Fruit fly (Drosophila melanogaster) whole organism, embryonic: ENCODE measurements around the gene NijB.

Experiments used
- ATbp ChIP-seq: fragments of 200-800 bp; sonication (Bioruptor generic); optimal IDR thresholded peaks from 2 replicates; lab custom pipeline; 2017; ENCODE audit warnings: missing biosample characterization, mild to moderate bottlenecking, missing genetic modification characterization, missing genetic modification reagents
- CG10321 ChIP-seq: fragments of 200-800 bp; sonication (Bioruptor generic); IDR thresholded peaks from 2 replicates; pipeline ENCODE4 v1.3.6; 2022; ENCODE audit warnings: missing biosample characterization, missing genetic modification characterization
- CG12299 ChIP-seq: fragments of 200-800 bp; sonication (Bioruptor generic); optimal IDR thresholded peaks from 2 replicates; lab custom pipeline; 2018; ENCODE audit warnings: missing biosample characterization, mild to moderate bottlenecking, missing genetic modification characterization
- CG1233 ChIP-seq: fragments of 200-800 bp; sonication (Bioruptor generic); optimal IDR thresholded peaks from 4 replicates; lab custom pipeline; 2018; ENCODE audit warnings: missing biosample characterization, mild to moderate bottlenecking, missing genetic modification characterization
- CG12659 ChIP-seq: fragments of 200-800 bp; sonication (Bioruptor generic); optimal IDR thresholded peaks from 3 replicates; lab custom pipeline; 2017; ENCODE audit warnings: mild to moderate bottlenecking, missing biosample characterization, missing genetic modification reagents, missing genetic modification characterization
- CG14050 ChIP-seq: fragments of 200-800 bp; sonication (Bioruptor generic); IDR thresholded peaks from 3 replicates; pipeline ENCODE4 v1.3.6; 2022; ENCODE audit warnings: missing biosample characterization, missing genetic modification characterization
- CG15601 ChIP-seq: fragments of 200-800 bp; sonication (Bioruptor generic); optimal IDR thresholded peaks from 3 replicates; lab custom pipeline; 2019; ENCODE audit warnings: missing biosample characterization, mild to moderate bottlenecking, missing genetic modification characterization, moderate library complexity
- CG1647 ChIP-seq: fragments of 200-800 bp; sonication (Bioruptor generic); optimal IDR thresholded peaks from 3 replicates; lab custom pipeline; 2016; ENCODE audit warnings: missing biosample characterization, missing genetic modification characterization
- CG18764 ChIP-seq: fragments of 200-800 bp; sonication (Bioruptor generic); optimal IDR thresholded peaks from 3 replicates; lab custom pipeline; 2016; ENCODE audit warnings: missing biosample characterization, missing genetic modification characterization
- CG32772 ChIP-seq: fragments of 200-800 bp; sonication (Bioruptor generic); IDR thresholded peaks from 2 replicates; pipeline ENCODE4 v1.3.6; 2022; ENCODE audit warnings: missing biosample characterization, missing genetic modification characterization
- CG4820 ChIP-seq: fragments of 200-800 bp; sonication (Bioruptor generic); optimal IDR thresholded peaks from 3 replicates; lab custom pipeline; 2016; ENCODE audit warnings: missing biosample characterization, missing genetic modification characterization
- CG6654 ChIP-seq: fragments of 200-800 bp; sonication (Bioruptor generic); optimal IDR thresholded peaks from 2 replicates; lab custom pipeline; 2017; ENCODE audit warnings: missing biosample characterization, mild to moderate bottlenecking, missing genetic modification characterization
- CG6791 ChIP-seq: fragments of 200-800 bp; sonication (Bioruptor generic); IDR thresholded peaks from 3 replicates; pipeline ENCODE4 v1.3.6; 2022; ENCODE audit warnings: missing biosample characterization, missing genetic modification characterization; ENCODE audit not compliant: partially characterized antibody
- CG6813 ChIP-seq: fragments of 200-800 bp; sonication (Bioruptor generic); optimal IDR thresholded peaks from 2 replicates; lab custom pipeline; 2017; ENCODE audit warnings: missing biosample characterization, missing genetic modification characterization, mild to moderate bottlenecking, moderate library complexity, missing genetic modification reagents
- CG9215 ChIP-seq: fragments of 200-800 bp; sonication (Bioruptor generic); IDR thresholded peaks from 2 replicates; pipeline ENCODE4 v1.3.6; 2022; ENCODE audit warnings: missing biosample characterization, missing genetic modification characterization
- CG9727 ChIP-seq: fragments of 200-800 bp; sonication (Bioruptor generic); optimal IDR thresholded peaks from 3 replicates; lab custom pipeline; 2017; ENCODE audit warnings: missing biosample characterization, mild to moderate bottlenecking, missing genetic modification characterization
- CG9932 ChIP-seq: fragments of 200-800 bp; sonication (Bioruptor generic); IDR thresholded peaks from 2 replicates; pipeline ENCODE4 v1.3.6; 2022; ENCODE audit warnings: missing biosample characterization, missing genetic modification characterization
- Doc2 ChIP-seq: fragments of 200-800 bp; sonication (Bioruptor generic); IDR thresholded peaks from 2 replicates; pipeline ENCODE4 v1.3.6; 2022; ENCODE audit warnings: missing biosample characterization, missing genetic modification characterization
- HLH3B ChIP-seq: fragments of 200-800 bp; sonication (Bioruptor generic); IDR thresholded peaks from 2 replicates; pipeline ENCODE4 v1.3.6; 2022; ENCODE audit warnings: missing biosample characterization, missing genetic modification characterization
- Lpt ChIP-seq: fragments of >200 bp; optimal IDR thresholded peaks from 2 replicates; lab custom pipeline; 2018; ENCODE audit warnings: missing biosample characterization, missing genetic modification characterization
- Mad ChIP-seq: fragments of 200-800 bp; sonication (Bioruptor generic); optimal IDR thresholded peaks from 2 replicates; lab custom pipeline; 2016; ENCODE audit warnings: missing biosample characterization, missing genetic modification characterization
- Med ChIP-seq: fragments of 200-800 bp; sonication (Bioruptor generic); peaks from one replicate; lab custom pipeline; 2016; ENCODE audit warnings: missing biosample characterization, missing genetic modification characterization, mild to moderate bottlenecking, inconsistent platforms, moderate library complexity
- NC2β ChIP-seq: fragments of 200-800 bp; sonication (Bioruptor generic); optimal IDR thresholded peaks from 2 replicates; lab custom pipeline; 2016; ENCODE audit warnings: missing biosample characterization, missing genetic modification characterization
- Opbp ChIP-seq: fragments of 200-800 bp; sonication (Bioruptor generic); IDR thresholded peaks from 3 replicates; pipeline ENCODE4 v1.3.6; 2022; ENCODE audit warnings: missing biosample characterization, missing genetic modification characterization; ENCODE audit not compliant: partially characterized antibody
- Optix ChIP-seq: fragments of 200-800 bp; sonication (Bioruptor generic); IDR thresholded peaks from 3 replicates; pipeline ENCODE4 v1.3.6; 2022; ENCODE audit warnings: missing biosample characterization, missing genetic modification characterization
- Poxn ChIP-seq: fragments of 200-800 bp; sonication (Bioruptor generic); IDR thresholded peaks from 2 replicates; pipeline ENCODE4 v1.3.6; 2022; ENCODE audit warnings: missing biosample characterization, missing genetic modification characterization
- Spps ChIP-seq: fragments of 200-800 bp; sonication (Bioruptor generic); optimal IDR thresholded peaks from 2 replicates; lab custom pipeline; 2018; ENCODE audit warnings: missing biosample characterization, mild to moderate bottlenecking, missing genetic modification characterization
- Tbp ChIP-seq: fragments of >200 bp; optimal IDR thresholded peaks from 2 replicates; lab custom pipeline; 2018; ENCODE audit warnings: missing biosample characterization, missing genetic modification characterization
- Trl ChIP-seq, 3 experiments: fragments of >200 bp in 2 of 3; fragments of 200-800 bp in 1 of 3; sonication (Bioruptor generic) in 1 of 3; optimal IDR thresholded peaks; 2 replicates in 1 of 3; 3 replicates in 2 of 3; lab custom pipeline; 2016 to 2017; ENCODE audit warnings: missing biosample characterization in 1 of 3, missing genetic modification characterization in 1 of 3
- Xrp1 ChIP-seq: fragments of 200-800 bp; sonication (Bioruptor generic); IDR thresholded peaks from 2 replicates; pipeline ENCODE4 v1.3.6; 2022; ENCODE audit warnings: missing biosample characterization, missing genetic modification characterization
- ac ChIP-seq: fragments of 200-800 bp; sonication (Bioruptor generic); optimal IDR thresholded peaks from 3 replicates; lab custom pipeline; 2017; ENCODE audit warnings: missing biosample characterization, mild to moderate bottlenecking, missing genetic modification characterization
- al ChIP-seq: fragments of 200-800 bp; sonication (Bioruptor generic); IDR thresholded peaks from 2 replicates; pipeline ENCODE4 v1.3.6; 2022; ENCODE audit warnings: missing biosample characterization, missing genetic modification characterization
- ash1 ChIP-seq: fragments of 200-800 bp; sonication (Bioruptor generic); optimal IDR thresholded peaks from 2 replicates; lab custom pipeline; 2018; ENCODE audit warnings: missing biosample characterization, mild to moderate bottlenecking, missing genetic modification characterization
- crp ChIP-seq, 2 experiments: fragments of 200-800 bp; sonication (Bioruptor generic); optimal IDR thresholded peaks; 2 replicates in 1 of 2; 3 replicates in 1 of 2; lab custom pipeline; 2017; ENCODE audit warnings: missing biosample characterization in 2 of 2, missing genetic modification characterization in 2 of 2, mild to moderate bottlenecking in 1 of 2, moderate library complexity in 1 of 2
- dmrt11E ChIP-seq: fragments of 200-800 bp; sonication (Bioruptor generic); optimal IDR thresholded peaks from 3 replicates; lab custom pipeline; 2018; ENCODE audit warnings: missing biosample characterization, mild to moderate bottlenecking, missing genetic modification characterization, moderate library complexity
- dysf ChIP-seq: fragments of 200-800 bp; sonication (Bioruptor generic); IDR thresholded peaks from 3 replicates; pipeline ENCODE4 v1.3.6; 2022; ENCODE audit warnings: missing biosample characterization, missing genetic modification characterization
- emc ChIP-seq: fragments of 200-800 bp; sonication (Bioruptor generic); optimal IDR thresholded peaks from 2 replicates; lab custom pipeline; 2016; ENCODE audit warnings: missing biosample characterization, missing genetic modification characterization
- grn ChIP-seq: fragments of 200-800 bp; sonication (Bioruptor generic); optimal IDR thresholded peaks from 3 replicates; lab custom pipeline; 2017; ENCODE audit warnings: missing biosample characterization, missing genetic modification characterization
- gro ChIP-seq: fragments of 200-800 bp; sonication (Bioruptor generic); optimal IDR thresholded peaks from 2 replicates; lab custom pipeline; 2016; ENCODE audit warnings: missing biosample characterization, missing genetic modification characterization
- hth ChIP-seq: fragments of >200 bp; optimal IDR thresholded peaks from 2 replicates; lab custom pipeline; 2017; ENCODE audit warnings: inconsistent platforms
- jumu ChIP-seq: fragments of 200-800 bp; sonication (Bioruptor generic); optimal IDR thresholded peaks from 3 replicates; lab custom pipeline; 2016; ENCODE audit warnings: missing biosample characterization, missing genetic modification characterization
- kay ChIP-seq: fragments of 200-800 bp; sonication (Bioruptor generic); optimal IDR thresholded peaks from 2 replicates; lab custom pipeline; 2016; ENCODE audit warnings: missing biosample characterization, missing genetic modification characterization
- ken ChIP-seq: fragments of 200-800 bp; sonication (Bioruptor generic); IDR thresholded peaks from 3 replicates; pipeline ENCODE4 v1.3.6; 2022; ENCODE audit warnings: missing biosample characterization, missing genetic modification characterization
- mirr ChIP-seq: fragments of 200-800 bp; sonication (Bioruptor generic); optimal IDR thresholded peaks from 3 replicates; lab custom pipeline; 2018; ENCODE audit warnings: missing biosample characterization, mild to moderate bottlenecking, missing genetic modification characterization
- org-1 ChIP-seq: fragments of 200-800 bp; sonication (Bioruptor generic); optimal IDR thresholded peaks from 2 replicates; lab custom pipeline; 2017; ENCODE audit warnings: missing biosample characterization, missing genetic modification characterization
- pho ChIP-seq: fragments of 200-800 bp; sonication (Bioruptor generic); optimal IDR thresholded peaks from 2 replicates; lab custom pipeline; 2016; ENCODE audit warnings: missing biosample characterization, missing genetic modification characterization
- pzg ChIP-seq: fragments of 200-800 bp; sonication (Bioruptor generic); optimal IDR thresholded peaks from 3 replicates; lab custom pipeline; 2018; ENCODE audit warnings: missing biosample characterization, mild to moderate bottlenecking, missing genetic modification characterization, moderate library complexity
- shn ChIP-seq: fragments of 200-800 bp; sonication (Bioruptor generic); optimal IDR thresholded peaks from 3 replicates; lab custom pipeline; 2016; ENCODE audit warnings: missing biosample characterization, missing genetic modification characterization
- sob ChIP-seq: fragments of 200-800 bp; sonication (Bioruptor generic); IDR thresholded peaks from 2 replicates; pipeline ENCODE4 v1.3.6; 2022; ENCODE audit warnings: missing biosample characterization, missing genetic modification characterization
- stwl ChIP-seq: fragments of 200-800 bp; sonication (Bioruptor generic); optimal IDR thresholded peaks from 3 replicates; lab custom pipeline; 2018; ENCODE audit warnings: missing biosample characterization, mild to moderate bottlenecking, missing genetic modification characterization, moderate library complexity
- vfl ChIP-seq: fragments of 200-800 bp; sonication (Bioruptor generic); optimal IDR thresholded peaks from 2 replicates; lab custom pipeline; 2016; ENCODE audit warnings: missing biosample characterization, missing genetic modification characterization
- z ChIP-seq: fragments of 200-800 bp; sonication (Bioruptor generic); IDR thresholded peaks from 3 replicates; pipeline ENCODE4 v1.3.6; 2022; ENCODE audit warnings: missing biosample characterization, missing genetic modification characterization

NijB gene

dm6 chr3L:18848436-18848835 is 43.7 kb upstream of the NijB start (continued):
- no peak for TF ChIP-seq Opbp (GFP tag; lab: Robert Waterston, UW)
- peak; percentile 37 for TF ChIP-seq Spps (tag; lab: Kevin White, UChicago)
- TF ChIP-seq Mad (GFP tag; lab: Kevin White, UChicago), result peak; percentile 84
- TF ChIP-seq Optix (GFP tag; lab: Robert Waterston, UW), result no peak
- TF ChIP-seq CG15601 (tag; lab: Kevin White, UChicago), result peak; percentile 74
- no peak for TF ChIP-seq ATbp (GFP tag; lab: Kevin White, UChicago)
- TF ChIP-seq jumu (GFP tag; lab: Kevin White, UChicago), result peak; percentile 42
- TF ChIP-seq shn, result no peak
- no peak for TF ChIP-seq kay (GFP tag; lab: Kevin White, UChicago)
- peak; percentile 30 for TF ChIP-seq org-1
- TF ChIP-seq CG6791 (GFP tag; lab: Robert Waterston, UW), result no peak; the same call in 1 of the 3 replicates
- no peak; the same call in 1 of the 2 replicates for TF ChIP-seq HLH3B
- no peak for TF ChIP-seq CG12299
- peak; percentile 55 for TF ChIP-seq CG6813 (GFP tag; lab: Kevin White, UChicago)
- no peak for TF ChIP-seq CG32772 (GFP tag; lab: Robert Waterston, UW)
- TF ChIP-seq stwl (tag; lab: Kevin White, UChicago), result peak; percentile 66
- TF ChIP-seq hth (lab: Kevin White, UChicago), result no peak
- TF ChIP-seq crp (GFP tag; optimal IDR thresholded peaks at IDR 0.05; lab: Kevin White, UChicago), result peak in 1 of 2 experiments; percentile 21
- no peak for TF ChIP-seq Trl (optimal IDR thresholded peaks at IDR 0.05; lab: Kevin White, UChicago)
- peak; percentile 82 for TF ChIP-seq Trl (GFP tag; optimal IDR thresholded peaks at IDR 0.05; lab: Kevin White, UChicago)
- TF ChIP-seq Lpt, result no peak
- TF ChIP-seq CG1233 (GFP tag; lab: Kevin White, UChicago), result peak; percentile 71
- TF ChIP-seq dmrt11E (tag; lab: Kevin White, UChicago), result peak; percentile 49
- peak; percentile 21 for TF ChIP-seq ash1 (GFP tag; lab: Kevin White, UChicago)
- peak; percentile 16 for TF ChIP-seq pzg (GFP tag; lab: Kevin White, UChicago)
- TF ChIP-seq Doc2 (GFP tag; lab: Robert Waterston, UW), result no peak
- TF ChIP-seq Med (GFP tag; lab: Kevin White, UChicago), result no peak
- TF ChIP-seq mirr, result no peak
- no peak for TF ChIP-seq CG9215
- peak; percentile 63 for TF ChIP-seq NC2β (GFP tag; lab: Kevin White, UChicago)
- TF ChIP-seq z, result no peak
- peak; percentile 43 for TF ChIP-seq vfl (GFP tag; lab: Kevin White, UChicago)
- TF ChIP-seq CG14050 (GFP tag; lab: Robert Waterston, UW), result 0 out of 3 replicates have a peak, but pooled peaks have one; percentile 42
- TF ChIP-seq grn (GFP tag; lab: Kevin White, UChicago), result peak; percentile 40
- peak; percentile 48 for TF ChIP-seq CG18764
- TF ChIP-seq CG10321 (GFP tag; lab: Robert Waterston, UW), result no peak
- TF ChIP-seq pho (GFP tag; lab: Kevin White, UChicago), result peak; percentile 60
- peak; percentile 65 for TF ChIP-seq gro (GFP tag; lab: Kevin White, UChicago)
- peak; percentile 62 for TF ChIP-seq CG12659 (GFP tag; lab: Kevin White, UChicago)
- TF ChIP-seq CG1647 (GFP tag; lab: Kevin White, UChicago), result peak; percentile 48
- TF ChIP-seq Xrp1 (GFP tag; lab: Robert Waterston, UW), result peak; percentile 85
- no peak for TF ChIP-seq emc
- TF ChIP-seq CG9727 (GFP tag; lab: Kevin White, UChicago), result no peak
- TF ChIP-seq dysf (GFP tag; lab: Robert Waterston, UW), result peak; percentile 67; the same call in 2 of the 3 replicates
- no peak for TF ChIP-seq CG6654 (GFP tag; lab: Kevin White, UChicago)
- TF ChIP-seq Poxn (GFP tag; lab: Robert Waterston, UW), result no peak
- no peak for TF ChIP-seq CG9932
- no peak for TF ChIP-seq Tbp (GFP tag; lab: Kevin White, UChicago)
- TF ChIP-seq ac (GFP tag; lab: Kevin White, UChicago), result peak; percentile 22
- TF ChIP-seq al (GFP tag; lab: Robert Waterston, UW), result no peak
- peak; percentile 40 for TF ChIP-seq CG4820 (GFP tag; lab: Kevin White, UChicago)
- TF ChIP-seq ken, result no peak; the same call in 2 of the 3 replicates
- TF ChIP-seq sob (GFP tag; lab: Robert Waterston, UW), result no peak
